Worm (Caenorhabditis elegans): ENCODE measurements around the gene F08B12.11.

DNA sequence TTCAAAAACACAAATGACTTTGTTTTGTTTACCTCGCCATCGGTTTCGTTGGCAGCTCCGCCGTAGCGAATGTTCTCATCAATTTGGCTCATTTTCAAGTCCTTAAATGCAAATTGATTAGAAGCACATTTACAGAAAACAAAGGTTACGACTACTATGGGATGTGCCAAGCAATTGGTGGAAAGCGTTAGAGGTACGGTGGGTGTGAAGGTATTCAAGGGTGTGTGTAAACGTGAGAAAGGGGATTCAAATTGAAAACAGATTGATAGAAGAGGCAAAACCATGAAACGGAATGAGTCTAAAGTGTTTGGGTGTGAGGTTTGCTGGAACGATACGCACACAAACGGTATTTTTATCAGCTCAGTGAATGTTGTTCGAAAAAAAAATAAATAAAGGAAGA is 7.5 kb upstream of the F08B12.11 start, which contains the start of gene tni-1:
- no peak for TF ChIP-seq cog-1 (tag; optimal IDR thresholded peaks at IDR 0.05)
- no peak for TF ChIP-seq T22C8.4 (GFP tag; IDR thresholded peaks at IDR 0.05)
- no peak for TF ChIP-seq ztf-29 (GFP tag; IDR thresholded peaks at IDR 0.05)
- no peak for TF ChIP-seq ref-1 (GFP tag; conservative IDR thresholded peaks at IDR 0.05)
- TF ChIP-seq flt-1 (GFP tag; IDR thresholded peaks at IDR 0.05) = no peak
- no peak for TF ChIP-seq ztf-23 (GFP tag; IDR thresholded peaks at IDR 0.05)
- no peak for TF ChIP-seq klf-2 (GFP tag; conservative IDR thresholded peaks at IDR 0.05)
